Worm (Caenorhabditis elegans) whole organism, L3 larva: ENCODE measurements around the gene Y59C2A.3.

Source experiments
- R02D3.7 ChIP-seq: fragments of 150-350 bp; optimal IDR thresholded peaks from 2 replicates; lab custom pipeline; 2014; ENCODE audit warnings: missing biosample characterization, missing genetic modification characterization
- ZK546.5 ChIP-seq: sonication (generic microtip); optimal IDR thresholded peaks from 2 replicates; lab custom pipeline; 2017; ENCODE audit warnings: missing biosample characterization, missing genetic modification characterization
- aly-2 ChIP-seq: fragments of 150-350 bp; optimal IDR thresholded peaks from 2 replicates; lab custom pipeline; 2014; ENCODE audit warnings: missing biosample characterization, missing genetic modification characterization
- ceh-16 ChIP-seq: sonication (generic microtip); optimal IDR thresholded peaks from 2 replicates; lab custom pipeline; 2017; ENCODE audit warnings: missing biosample characterization, missing genetic modification characterization
- ceh-28 ChIP-seq: fragments of 150-350 bp; optimal IDR thresholded peaks from 2 replicates; lab custom pipeline; 2014; ENCODE audit warnings: missing biosample characterization, missing genetic modification reagents, missing genetic modification characterization
- ceh-82 ChIP-seq: fragments of 150-350 bp; optimal IDR thresholded peaks from 2 replicates; lab custom pipeline; 2014; ENCODE audit warnings: missing biosample characterization, missing genetic modification characterization
- ceh-9 ChIP-seq: sonication (generic microtip); optimal IDR thresholded peaks from 2 replicates; lab custom pipeline; 2018; ENCODE audit warnings: missing biosample characterization, missing genetic modification characterization
- daf-12 ChIP-seq: fragments of 150-350 bp; optimal IDR thresholded peaks from 2 replicates; lab custom pipeline; 2014; ENCODE audit warnings: missing biosample characterization, missing genetic modification reagents, missing genetic modification characterization
- egl-5 ChIP-seq: fragments of 150-350 bp; optimal IDR thresholded peaks from 2 replicates; lab custom pipeline; 2017; ENCODE audit warnings: missing biosample characterization, missing genetic modification reagents, missing genetic modification characterization, inconsistent platforms
- elt-1 ChIP-seq: fragments of 150-350 bp; optimal IDR thresholded peaks from 2 replicates; lab custom pipeline; 2014; ENCODE audit warnings: missing biosample characterization, missing genetic modification characterization
- elt-2 ChIP-seq: sonication (generic microtip); optimal IDR thresholded peaks from 2 replicates; lab custom pipeline; 2016; ENCODE audit warnings: missing genetic modification reagents, mild to moderate bottlenecking, missing genetic modification characterization, missing compliant biosample characterization
- elt-3 ChIP-seq, 3 experiments: fragments of 150-350 bp in 1 of 3; sonication (generic microtip) in 2 of 3; optimal IDR thresholded peaks; 2 replicates in 2 of 3; 4 replicates in 1 of 3; lab custom pipeline; 2014 to 2017; ENCODE audit warnings: missing biosample characterization in 3 of 3, missing genetic modification characterization in 3 of 3
- fkh-10 ChIP-seq: sonication (generic microtip); optimal IDR thresholded peaks from 2 replicates; lab custom pipeline; 2017; ENCODE audit warnings: missing biosample characterization, missing genetic modification reagents, missing genetic modification characterization
- hmg-11 ChIP-seq: sonication (generic microtip); optimal IDR thresholded peaks from 2 replicates; lab custom pipeline; 2016; ENCODE audit warnings: missing genetic modification characterization, missing compliant biosample characterization
- lin-39 ChIP-seq: fragments of 150-350 bp; optimal IDR thresholded peaks from 2 replicates; lab custom pipeline; 2018; ENCODE audit warnings: missing biosample characterization, missing genetic modification reagents, missing genetic modification characterization
- lsy-12 ChIP-seq: sonication (generic microtip); optimal IDR thresholded peaks from 2 replicates; lab custom pipeline; 2016; ENCODE audit warnings: mild to moderate bottlenecking, missing genetic modification characterization, missing compliant biosample characterization
- mdl-1 ChIP-seq: fragments of 150-350 bp; optimal IDR thresholded peaks from 2 replicates; lab custom pipeline; 2014; ENCODE audit warnings: missing biosample characterization, missing genetic modification characterization
- mml-1 ChIP-seq: fragments of 150-350 bp; sonication (generic microtip); optimal IDR thresholded peaks from 3 replicates; lab custom pipeline; 2014; ENCODE audit warnings: missing biosample characterization, missing genetic modification characterization
- nfya-1 ChIP-seq: sonication (generic microtip); optimal IDR thresholded peaks from 2 replicates; lab custom pipeline; 2017; ENCODE audit warnings: missing genetic modification characterization, mild to moderate bottlenecking, missing compliant biosample characterization, antibody characterized with exemption, moderate library complexity; ENCODE audit not compliant: insufficient read depth
- nhr-11 ChIP-seq: fragments of 150-350 bp; optimal IDR thresholded peaks from 2 replicates; lab custom pipeline; 2014; ENCODE audit warnings: missing biosample characterization, missing genetic modification characterization
- nhr-12 ChIP-seq: fragments of 150-350 bp; optimal IDR thresholded peaks from 2 replicates; lab custom pipeline; 2014; ENCODE audit warnings: missing biosample characterization, missing genetic modification characterization
- nhr-23 ChIP-seq: fragments of 150-350 bp; optimal IDR thresholded peaks from 2 replicates; lab custom pipeline; 2014; ENCODE audit warnings: missing biosample characterization, missing genetic modification reagents, missing genetic modification characterization
- nhr-237 ChIP-seq: fragments of 150-350 bp; optimal IDR thresholded peaks from 2 replicates; lab custom pipeline; 2014; ENCODE audit warnings: missing biosample characterization, missing genetic modification characterization
- nhr-25 ChIP-seq: sonication (generic microtip); optimal IDR thresholded peaks from 2 replicates; lab custom pipeline; 2017; ENCODE audit warnings: missing biosample characterization, missing genetic modification characterization
- nhr-28 ChIP-seq: fragments of 150-350 bp; optimal IDR thresholded peaks from 2 replicates; lab custom pipeline; 2014; ENCODE audit warnings: missing biosample characterization, missing genetic modification characterization
- nhr-43 ChIP-seq: sonication (generic microtip); optimal IDR thresholded peaks from 2 replicates; lab custom pipeline; 2016; ENCODE audit warnings: mild to moderate bottlenecking, missing genetic modification characterization, missing compliant biosample characterization; ENCODE audit not compliant: poor library complexity, severe bottlenecking
- nhr-67 ChIP-seq: fragments of 150-350 bp; optimal IDR thresholded peaks from 2 replicates; lab custom pipeline; 2014; ENCODE audit warnings: missing biosample characterization, missing genetic modification characterization
- nhr-76 ChIP-seq: fragments of 150-350 bp; sonication (generic microtip); optimal IDR thresholded peaks from 5 replicates; lab custom pipeline; 2014; ENCODE audit warnings: missing biosample characterization, missing genetic modification characterization
- nhr-77 ChIP-seq: fragments of 150-350 bp; optimal IDR thresholded peaks from 2 replicates; lab custom pipeline; 2014; ENCODE audit warnings: missing biosample characterization, missing genetic modification characterization
- pha-4 ChIP-seq: fragments of 150-350 bp; optimal IDR thresholded peaks from 2 replicates; lab custom pipeline; 2014; ENCODE audit warnings: missing biosample characterization, missing genetic modification reagents, missing genetic modification characterization
- pqm-1 ChIP-seq: fragments of 150-350 bp; optimal IDR thresholded peaks from 2 replicates; lab custom pipeline; 2017; ENCODE audit warnings: missing biosample characterization, missing genetic modification characterization, inconsistent platforms
- skn-1 ChIP-seq: fragments of 150-350 bp; optimal IDR thresholded peaks from 2 replicates; lab custom pipeline; 2014; ENCODE audit warnings: missing biosample characterization, missing genetic modification characterization
- snpc-4 ChIP-seq: fragments of 150-350 bp; optimal IDR thresholded peaks from 2 replicates; lab custom pipeline; 2014; ENCODE audit warnings: missing biosample characterization, missing genetic modification characterization
- tbx-2 ChIP-seq: sonication (generic microtip); optimal IDR thresholded peaks from 2 replicates; lab custom pipeline; 2016; ENCODE audit warnings: mild to moderate bottlenecking, missing genetic modification characterization, missing compliant biosample characterization
- unc-39 ChIP-seq: sonication (generic microtip); optimal IDR thresholded peaks from 4 replicates; lab custom pipeline; 2017; ENCODE audit warnings: missing biosample characterization, missing genetic modification characterization
- unc-62 ChIP-seq: fragments of 150-350 bp; sonication (generic microtip); optimal IDR thresholded peaks from 4 replicates; lab custom pipeline; 2014; ENCODE audit warnings: missing biosample characterization, missing genetic modification reagents, missing genetic modification characterization
- ztf-11 ChIP-seq: fragments of 150-350 bp; optimal IDR thresholded peaks from 2 replicates; lab custom pipeline; 2014; ENCODE audit warnings: missing biosample characterization, missing genetic modification characterization

The Y59C2A.3 gene

DNA sequence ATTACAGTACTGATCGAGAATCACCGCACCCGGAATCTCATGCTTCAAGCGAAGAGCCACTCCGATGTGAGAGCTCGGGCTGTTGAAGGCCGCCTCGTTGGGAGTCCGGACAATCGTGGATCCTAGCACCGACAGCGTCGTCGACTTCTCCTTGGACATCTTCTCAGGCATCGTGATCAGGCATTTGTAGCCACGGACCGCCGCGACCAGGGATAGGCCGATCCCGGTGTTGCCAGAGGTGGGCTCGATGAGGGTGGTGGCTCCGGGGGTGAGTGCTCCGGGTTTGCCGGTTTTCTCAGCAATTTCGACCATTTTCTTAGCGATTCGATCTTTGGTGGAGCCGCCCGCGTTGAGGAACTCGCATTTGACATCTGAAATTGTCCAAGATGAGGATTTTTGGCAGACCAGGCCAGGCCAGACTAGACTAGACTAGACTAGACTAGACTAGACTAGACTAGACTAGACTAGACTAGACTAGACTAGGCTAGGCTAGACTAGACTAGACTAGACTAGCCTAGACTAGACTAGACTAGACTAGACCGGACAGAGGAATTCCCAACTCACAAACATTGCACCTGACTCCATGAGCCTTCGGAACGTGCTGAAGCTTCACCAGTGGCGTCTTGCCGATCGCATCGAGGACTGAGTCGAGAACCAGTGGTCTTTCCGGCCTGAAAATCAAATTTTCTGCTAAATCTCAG, 1.6 kb upstream of the Y59C2A.3 start:
- TF ChIP-seq ceh-82 (tag; lab: Kevin White, UChicago) (no peak), unc-62 (GFP tag; lab: Kevin White, UChicago) (no peak), ceh-9 (tag; lab: Kevin White, UChicago) (no peak), nhr-237 (tag; lab: Kevin White, UChicago) (no peak), mdl-1 (tag; lab: Kevin White, UChicago) (no peak), ztf-11 (no peak), hmg-11 (tag; lab: Kevin White, UChicago) (no peak), aly-2 (tag; lab: Kevin White, UChicago) (no peak), unc-39 (no peak), ceh-16 (no peak), nhr-76 (no peak), nhr-43 (tag; lab: Kevin White, UChicago) (no peak), pha-4 (no peak), nhr-67 (tag; lab: Kevin White, UChicago) (no peak), skn-1 (tag; lab: Kevin White, UChicago) (no peak), ZK546.5 (tag; lab: Kevin White, UChicago) (no peak)
- TF ChIP-seq, all 47 proteins: peak for 0

DNA sequence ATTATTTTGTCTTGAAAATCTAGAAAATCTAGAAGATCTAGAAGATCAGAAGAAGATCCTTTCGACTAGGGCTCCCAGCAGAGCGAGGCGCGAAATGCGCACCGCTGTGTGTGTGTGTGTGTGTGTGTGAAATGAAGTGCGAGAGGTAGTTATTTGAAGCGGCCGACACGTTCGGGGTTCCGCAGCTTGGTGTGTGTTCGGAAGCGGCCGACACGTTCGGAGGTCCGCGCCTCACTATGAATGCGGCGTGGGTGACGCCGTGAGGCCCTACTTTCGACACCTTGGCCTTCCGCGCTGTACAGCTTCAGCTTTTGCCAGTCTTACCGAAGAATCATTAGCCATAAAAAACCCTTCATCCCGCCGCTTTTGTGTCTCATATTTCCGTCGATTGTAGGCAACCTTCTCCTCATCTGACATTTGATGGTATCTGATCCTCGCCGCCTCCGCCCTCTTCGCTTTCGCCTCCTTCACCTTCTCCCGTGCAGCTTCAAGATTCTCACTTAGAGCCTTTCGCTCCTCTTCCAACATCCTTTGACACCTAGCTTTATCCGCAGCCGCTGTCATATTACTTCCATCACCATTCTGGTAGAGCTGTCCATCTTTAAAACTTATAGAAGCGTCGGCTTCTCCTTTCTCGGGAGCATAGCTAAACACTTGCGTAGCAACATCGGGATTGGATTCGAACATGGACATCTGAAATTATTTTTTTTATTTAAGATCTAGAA, 2.6 kb downstream of the Y59C2A.3 start:
- TF ChIP-seq nhr-12 (no peak), elt-3 (tag; optimal IDR thresholded peaks at IDR 0.05; lab: Kevin White, UChicago) (no peak), tbx-2 (tag; lab: Kevin White, UChicago) (no peak), unc-39 (no peak), R02D3.7 (no peak), hmg-11 (tag; lab: Kevin White, UChicago) (no peak), nhr-25 (tag; lab: Kevin White, UChicago) (no peak), snpc-4 (tag; lab: Kevin White, UChicago) (no peak), ceh-9 (tag; lab: Kevin White, UChicago) (no peak), nfya-1 (tag; lab: Kevin White, UChicago) (no peak), elt-1 (tag; lab: Kevin White, UChicago) (no peak)

- TF ChIP-seq egl-5 (tag; lab: Kevin White, UChicago) (no peak), nhr-43 (tag; lab: Kevin White, UChicago) (no peak), elt-3 (tag; optimal IDR thresholded peaks at IDR 0.05; lab: Kevin White, UChicago) (no peak), fkh-10 (GFP tag; lab: Kevin White, UChicago) (no peak), lsy-12 (tag; lab: Kevin White, UChicago) (no peak), ceh-16 (no peak), nhr-28 (tag; lab: Kevin White, UChicago) (no peak), snpc-4 (tag; lab: Kevin White, UChicago) (no peak)
Measured at ce11 chrII:2215512-2215911, 4.2 kb downstream of the Y59C2A.3 start.

- no peak for TF ChIP-seq nhr-12
- no peak for TF ChIP-seq skn-1 (tag; lab: Kevin White, UChicago)
- no peak for TF ChIP-seq pqm-1 (tag; lab: Kevin White, UChicago)
- TF ChIP-seq lin-39: no peak
- no peak for TF ChIP-seq elt-2 (tag; lab: Kevin White, UChicago)
- TF ChIP-seq ceh-16: no peak
- no peak for TF ChIP-seq elt-1 (tag; lab: Kevin White, UChicago)
- no peak for TF ChIP-seq nhr-23 (tag; lab: Kevin White, UChicago)
- TF ChIP-seq daf-12: no peak
- no peak for TF ChIP-seq mml-1
- TF ChIP-seq unc-39: no peak
- no peak for TF ChIP-seq ceh-28 (tag; lab: Kevin White, UChicago)
- no peak for TF ChIP-seq ztf-11
- TF ChIP-seq nhr-77 (tag; lab: Kevin White, UChicago): no peak
- TF ChIP-seq ceh-9 (tag; lab: Kevin White, UChicago): no peak
- TF ChIP-seq nhr-11 (tag; lab: Kevin White, UChicago): no peak
- TF ChIP-seq nhr-67 (tag; lab: Kevin White, UChicago): no peak
- no peak for TF ChIP-seq nhr-43 (tag; lab: Kevin White, UChicago)
- no peak for TF ChIP-seq hmg-11 (tag; lab: Kevin White, UChicago)
Measured at ce11 chrII:2207812-2208211, 11.9 kb downstream of the Y59C2A.3 start, which contains the start of gene Y59C2A.1. Y59C2A.1 (plus strand) TSS chrII:2208112.
